Worm (Caenorhabditis elegans) whole organism, young adult: ENCODE results near the gene nhr-138.

Experiments used
- B0019.2 ChIP-seq: fragments of 200-800 bp; sonication (Bioruptor generic); conservative IDR thresholded peaks from 2 replicates; pipeline ENCODE4 v1.3.6; 2022; ENCODE audit warnings: missing genetic modification reagents, missing genetic modification characterization, missing compliant biosample characterization
- C06A6.2 ChIP-seq: fragments of 200-800 bp; sonication (Bioruptor generic); conservative IDR thresholded peaks from 2 replicates; pipeline ENCODE4 v1.3.6; 2022; ENCODE audit warnings: missing genetic modification characterization, missing compliant biosample characterization
- F10E7.11 ChIP-seq: sonication (generic microtip); optimal IDR thresholded peaks from 2 replicates; lab custom pipeline; 2017; ENCODE audit warnings: mild to moderate bottlenecking, missing genetic modification characterization, moderate library complexity, missing compliant biosample characterization
- F22D6.2 ChIP-seq: sonication (generic microtip); optimal IDR thresholded peaks from 2 replicates; lab custom pipeline; 2016; ENCODE audit warnings: mild to moderate bottlenecking, missing genetic modification characterization, missing compliant biosample characterization
- F33H1.4 ChIP-seq: fragments of 200-800 bp; sonication (Bioruptor generic); IDR thresholded peaks from 2 replicates; pipeline ENCODE4 v1.3.6; 2022; ENCODE audit warnings: missing genetic modification reagents, missing genetic modification characterization, missing compliant biosample characterization
- F37B4.10 ChIP-seq: fragments of 200-800 bp; sonication (Bioruptor generic); IDR thresholded peaks from 2 replicates; pipeline ENCODE4 v1.3.6; 2022; ENCODE audit warnings: missing genetic modification characterization, missing compliant biosample characterization
- Y67H2A.10 ChIP-seq: fragments of 200-800 bp; sonication (Bioruptor generic); conservative IDR thresholded peaks from 2 replicates; pipeline ENCODE4 v1.3.6; 2022; ENCODE audit warnings: missing genetic modification reagents, missing genetic modification characterization, missing compliant biosample characterization
- Y95B8A.8 ChIP-seq: fragments of 200-800 bp; sonication (Bioruptor generic); IDR thresholded peaks from 2 replicates; pipeline ENCODE4 v1.3.6; 2022; ENCODE audit warnings: missing genetic modification reagents, missing genetic modification characterization, missing compliant biosample characterization
- athp-1 ChIP-seq: sonication (generic microtip); optimal IDR thresholded peaks from 2 replicates; lab custom pipeline; 2017; ENCODE audit warnings: mild to moderate bottlenecking, missing genetic modification characterization, missing compliant biosample characterization
- attf-5 ChIP-seq: fragments of 200-800 bp; sonication (Bioruptor generic); optimal IDR thresholded peaks from 2 replicates; lab custom pipeline; 2018; ENCODE audit warnings: mild to moderate bottlenecking, missing genetic modification characterization, missing compliant biosample characterization
- bed-1 ChIP-seq: fragments of 200-800 bp; sonication (Bioruptor generic); IDR thresholded peaks from 2 replicates; pipeline ENCODE4 v1.3.6; 2022; ENCODE audit warnings: missing genetic modification reagents, missing genetic modification characterization, missing compliant biosample characterization
- ccch-3 ChIP-seq: fragments of 200-800 bp; sonication (Bioruptor generic); optimal IDR thresholded peaks from 2 replicates; lab custom pipeline; 2018; ENCODE audit warnings: mild to moderate bottlenecking, missing genetic modification characterization, missing compliant biosample characterization
- cebp-2 ChIP-seq: fragments of 200-800 bp; sonication (Bioruptor generic); IDR thresholded peaks from 2 replicates; pipeline ENCODE4 v1.3.6; 2022; ENCODE audit warnings: missing genetic modification characterization, missing compliant biosample characterization
- ceh-100 ChIP-seq: fragments of 200-800 bp; sonication (Bioruptor generic); IDR thresholded peaks from 2 replicates; pipeline ENCODE4 v1.3.6; 2022; ENCODE audit warnings: missing genetic modification reagents, missing genetic modification characterization, missing compliant biosample characterization
- ceh-40 ChIP-seq: fragments of 200-800 bp; sonication (Bioruptor generic); IDR thresholded peaks from 2 replicates; pipeline ENCODE4 v1.3.6; 2022; ENCODE audit warnings: missing genetic modification characterization, missing compliant biosample characterization
- ceh-79 ChIP-seq: sonication (generic microtip); optimal IDR thresholded peaks from 2 replicates; lab custom pipeline; 2017; ENCODE audit warnings: mild to moderate bottlenecking, missing genetic modification characterization, missing compliant biosample characterization
- die-1 ChIP-seq: sonication (generic microtip); optimal IDR thresholded peaks from 2 replicates; lab custom pipeline; 2016; ENCODE audit warnings: missing genotype, mild to moderate bottlenecking, missing genetic modification characterization, missing compliant biosample characterization
- dpff-1 ChIP-seq: sonication (generic microtip); optimal IDR thresholded peaks from 2 replicates; lab custom pipeline; 2017; ENCODE audit warnings: mild to moderate bottlenecking, missing genetic modification characterization, missing compliant biosample characterization
- dpl-1 ChIP-seq: fragments of 150-350 bp; optimal IDR thresholded peaks from 2 replicates; lab custom pipeline; 2014; ENCODE audit warnings: missing biosample characterization, missing genetic modification reagents, missing genetic modification characterization
- egl-18 ChIP-seq: fragments of 200-800 bp; sonication (Bioruptor generic); IDR thresholded peaks from 2 replicates; pipeline ENCODE4 v1.3.6; 2022; ENCODE audit warnings: missing genetic modification reagents, missing genetic modification characterization, missing compliant biosample characterization
- egl-44 ChIP-seq: fragments of 200-800 bp; sonication (Bioruptor generic); IDR thresholded peaks from 2 replicates; pipeline ENCODE4 v1.3.6; 2022; ENCODE audit warnings: missing genetic modification reagents, missing genetic modification characterization, missing compliant biosample characterization
- fkh-3 ChIP-seq: sonication (generic microtip); optimal IDR thresholded peaks from 2 replicates; lab custom pipeline; 2016; ENCODE audit warnings: mild to moderate bottlenecking, missing genetic modification characterization, missing compliant biosample characterization
- hlh-26 ChIP-seq: fragments of 200-800 bp; sonication (Bioruptor generic); conservative IDR thresholded peaks from 2 replicates; pipeline ENCODE4 v1.3.6; 2022; ENCODE audit warnings: missing genetic modification reagents, missing genetic modification characterization, missing compliant biosample characterization
- hsf-1 ChIP-seq: fragments of 200-800 bp; sonication (Bioruptor generic); IDR thresholded peaks from 2 replicates; pipeline ENCODE4 v1.3.6; 2022; ENCODE audit warnings: missing genetic modification reagents, missing genetic modification characterization, missing compliant biosample characterization
- let-607 ChIP-seq, 2 experiments: fragments of 200-800 bp in 1 of 2; sonication (Bioruptor generic) in 1 of 2; sonication (generic microtip) in 1 of 2; optimal IDR thresholded peaks; 2 replicates each; lab custom pipeline; 2016 to 2018; ENCODE audit warnings: mild to moderate bottlenecking in 2 of 2, missing compliant biosample characterization in 2 of 2, missing genetic modification characterization in 2 of 2, moderate library complexity in 2 of 2, missing genotype in 1 of 2
- lin-35 ChIP-seq, 3 experiments: fragments of 150-350 bp in 2 of 3; sonication (generic microtip) in 1 of 3; optimal IDR thresholded peaks; 2 replicates each; lab custom pipeline; 2014 to 2018; ENCODE audit warnings: missing biosample characterization in 3 of 3, missing genetic modification characterization in 3 of 3, missing genetic modification reagents in 3 of 3
- lin-54 ChIP-seq: fragments of 200-800 bp; sonication (Bioruptor generic); optimal IDR thresholded peaks from 2 replicates; lab custom pipeline; 2018; ENCODE audit warnings: mild to moderate bottlenecking, missing genetic modification characterization, missing compliant biosample characterization
- lsl-1 ChIP-seq: fragments of 200-800 bp; sonication (Bioruptor generic); optimal IDR thresholded peaks from 2 replicates; lab custom pipeline; 2018; ENCODE audit warnings: mild to moderate bottlenecking, missing genetic modification characterization, moderate library complexity, missing compliant biosample characterization
- madf-10 ChIP-seq: sonication (generic microtip); optimal IDR thresholded peaks from 2 replicates; lab custom pipeline; 2016; ENCODE audit warnings: mild to moderate bottlenecking, missing genetic modification characterization, missing compliant biosample characterization
- madf-6 ChIP-seq: fragments of 200-800 bp; sonication (Bioruptor generic); IDR thresholded peaks from 2 replicates; pipeline ENCODE4 v1.3.6; 2022; ENCODE audit warnings: missing genetic modification reagents, missing genetic modification characterization, missing compliant biosample characterization
- mel-28 ChIP-seq: sonication (generic microtip); optimal IDR thresholded peaks from 2 replicates; lab custom pipeline; 2016; ENCODE audit warnings: borderline replicate concordance, mild to moderate bottlenecking, missing genetic modification characterization, missing compliant biosample characterization
- mes-4 ChIP-seq: sonication (generic microtip); optimal IDR thresholded peaks from 2 replicates; lab custom pipeline; 2016; ENCODE audit warnings: missing genotype, missing genetic modification characterization, missing compliant biosample characterization
- nfya-1 ChIP-seq: sonication (generic microtip); optimal IDR thresholded peaks from 2 replicates; lab custom pipeline; 2017; ENCODE audit warnings: antibody characterized with exemption, missing compliant biosample characterization, missing genetic modification characterization, borderline replicate concordance; ENCODE audit not compliant: insufficient read depth
- sdz-38 ChIP-seq: sonication (generic microtip); optimal IDR thresholded peaks from 2 replicates; lab custom pipeline; 2016; ENCODE audit warnings: missing genotype, missing genetic modification characterization, missing compliant biosample characterization
- sea-2 ChIP-seq: fragments of 200-800 bp; sonication (Bioruptor generic); IDR thresholded peaks from 2 replicates; pipeline ENCODE4 v1.3.6; 2022; ENCODE audit warnings: missing genetic modification characterization, missing compliant biosample characterization
- snpc-3.4 ChIP-seq: sonication (generic microtip); optimal IDR thresholded peaks from 2 replicates; lab custom pipeline; 2017; ENCODE audit warnings: missing genetic modification characterization, mild to moderate bottlenecking, missing compliant biosample characterization, antibody characterized with exemption, moderate library complexity, missing genotype, missing genetic modification reagents
- somi-1 ChIP-seq: fragments of 200-800 bp; sonication (Bioruptor generic); optimal IDR thresholded peaks from 2 replicates; lab custom pipeline; 2018; ENCODE audit warnings: mild to moderate bottlenecking, missing genetic modification characterization, missing compliant biosample characterization
- ztf-25 ChIP-seq: fragments of 200-800 bp; sonication (Bioruptor generic); IDR thresholded peaks from 2 replicates; pipeline ENCODE4 v1.3.6; 2022; ENCODE audit warnings: missing genetic modification reagents, missing genetic modification characterization, missing compliant biosample characterization
- ztf-26 ChIP-seq: sonication (generic microtip); optimal IDR thresholded peaks from 2 replicates; lab custom pipeline; 2017; ENCODE audit warnings: missing genetic modification characterization, missing compliant biosample characterization
- ztf-28 ChIP-seq: fragments of 200-800 bp; sonication (Bioruptor generic); IDR thresholded peaks from 2 replicates; pipeline ENCODE4 v1.3.6; 2022; ENCODE audit warnings: missing genetic modification reagents, missing genetic modification characterization, missing compliant biosample characterization
- ztf-3 ChIP-seq: fragments of 200-800 bp; sonication (Bioruptor generic); optimal IDR thresholded peaks from 2 replicates; lab custom pipeline; 2018; ENCODE audit warnings: mild to moderate bottlenecking, missing genetic modification characterization, missing compliant biosample characterization
- ztf-6 ChIP-seq: fragments of 200-800 bp; sonication (Bioruptor generic); IDR thresholded peaks from 2 replicates; pipeline ENCODE4 v1.3.6; 2022; ENCODE audit warnings: missing genetic modification reagents, missing genetic modification characterization, missing compliant biosample characterization

The nhr-138 gene

ce11 chrIV:9742883-9743282 lies 17.8 kb downstream of the nhr-138 start, which contains the start of gene C28D4.7:
Gene C28D4.7, minus strand, starts transcription at chrIV:9743147.
- TF ChIP-seq Y67H2A.10: no peak
- no peak for TF ChIP-seq madf-6
- no peak for TF ChIP-seq egl-18
- TF ChIP-seq C06A6.2: no peak
- no peak for TF ChIP-seq lin-54 (GFP tag; lab: Kevin White, UChicago)
- no peak for TF ChIP-seq ztf-25 (GFP tag; lab: Robert Waterston, UW)
- TF ChIP-seq bed-1: no peak
- TF ChIP-seq fkh-3 (tag; lab: Kevin White, UChicago): no peak
- no peak for TF ChIP-seq egl-44
- no peak for TF ChIP-seq F22D6.2
- no peak for TF ChIP-seq dpl-1 (GFP tag; lab: Kevin White, UChicago)

- no peak for TF ChIP-seq somi-1 (GFP tag; lab: Kevin White, UChicago)
- no peak for TF ChIP-seq F33H1.4 (GFP tag; lab: Robert Waterston, UW)
- no peak for TF ChIP-seq lin-35 (GFP tag; optimal IDR thresholded peaks at IDR 0.05; lab: Kevin White, UChicago)
- TF ChIP-seq ztf-3: no peak
- TF ChIP-seq athp-1 (tag; lab: Kevin White, UChicago): no peak
- TF ChIP-seq ccch-3 (GFP tag; lab: Kevin White, UChicago): no peak
- TF ChIP-seq lsl-1 (GFP tag; lab: Kevin White, UChicago): no peak
- TF ChIP-seq let-607 (tag; optimal IDR thresholded peaks at IDR 0.05; lab: Kevin White, UChicago): no peak
- TF ChIP-seq cebp-2 (GFP tag; lab: Robert Waterston, UW): no peak
- no peak for TF ChIP-seq ztf-25 (GFP tag; lab: Robert Waterston, UW)
- no peak for TF ChIP-seq dpff-1
- no peak for TF ChIP-seq ceh-40 (GFP tag; lab: Robert Waterston, UW)
- TF ChIP-seq Y95B8A.8 (GFP tag; lab: Robert Waterston, UW): no peak
- no peak for TF ChIP-seq ztf-28 (GFP tag; lab: Robert Waterston, UW)
- TF ChIP-seq ztf-26 (tag; lab: Kevin White, UChicago): no peak
- TF ChIP-seq egl-18: no peak
- TF ChIP-seq, all 124 proteins: peak for 0
These were observed 19.9 kb downstream of the nhr-138 start, which contains the start of gene C28D4.4 for ce11 chrIV:9744905-9745304. Gene C28D4.4, minus strand, starts transcription at chrIV:9745005.

- TF ChIP-seq madf-10 (tag; lab: Kevin White, UChicago): no peak
- no peak for TF ChIP-seq ztf-6
- no peak for TF ChIP-seq F10E7.11
- no peak for TF ChIP-seq sea-2
- no peak for TF ChIP-seq attf-5
- TF ChIP-seq hsf-1 (GFP tag; lab: Robert Waterston, UW): no peak
- TF ChIP-seq mes-4 (tag; lab: Kevin White, UChicago): no peak
- TF ChIP-seq nfya-1: no peak
- TF ChIP-seq mel-28 (tag; lab: Kevin White, UChicago): no peak
- no peak for TF ChIP-seq ztf-26 (tag; lab: Kevin White, UChicago)
- no peak for TF ChIP-seq F37B4.10 (GFP tag; lab: Robert Waterston, UW)
- TF ChIP-seq ceh-79: no peak
- no peak for TF ChIP-seq B0019.2 (GFP tag; lab: Robert Waterston, UW)
- no peak for TF ChIP-seq Y95B8A.8 (GFP tag; lab: Robert Waterston, UW)
- no peak for TF ChIP-seq die-1 (tag; lab: Kevin White, UChicago)
- TF ChIP-seq ceh-100 (GFP tag; lab: Robert Waterston, UW): no peak
- no peak for TF ChIP-seq hlh-26
- no peak for TF ChIP-seq ztf-3
- no peak for TF ChIP-seq sdz-38
- TF ChIP-seq snpc-3.4 (tag; lab: Kevin White, UChicago): no peak
- TF ChIP-seq, all 124 proteins: peak for 0
These were observed 21.7 kb downstream of the nhr-138 start, which contains the start of gene C28D4.5 for ce11 chrIV:9746762-9747161. Gene C28D4.5, minus strand, starts transcription at chrIV:9746862.
